Worm (Caenorhabditis elegans) whole organism, late embryonic: ENCODE data around the gene Y39A1A.10.

Experiments
- F13H6.1 ChIP-seq: sonication (generic microtip); optimal IDR thresholded peaks from 2 replicates; lab custom pipeline; 2016; ENCODE audit warnings: missing genetic modification characterization, missing compliant biosample characterization
- K02D7.2 ChIP-seq: sonication (generic microtip); optimal IDR thresholded peaks from 2 replicates; lab custom pipeline; 2017; ENCODE audit warnings: mild to moderate bottlenecking, missing genetic modification characterization, missing compliant biosample characterization
- ahr-1 ChIP-seq: sonication (generic microtip); optimal IDR thresholded peaks from 2 replicates; lab custom pipeline; 2016; ENCODE audit warnings: missing genetic modification characterization, missing compliant biosample characterization
- ceh-9 ChIP-seq: sonication (generic microtip); optimal IDR thresholded peaks from 2 replicates; lab custom pipeline; 2016; ENCODE audit warnings: mild to moderate bottlenecking, missing genetic modification characterization, inconsistent platforms, missing compliant biosample characterization
- elt-2 ChIP-seq: sonication (generic microtip); optimal IDR thresholded peaks from 2 replicates; lab custom pipeline; 2016; ENCODE audit warnings: missing genetic modification reagents, missing genetic modification characterization, missing compliant biosample characterization
- fkh-6 ChIP-seq: sonication (generic microtip); optimal IDR thresholded peaks from 2 replicates; lab custom pipeline; 2016; ENCODE audit warnings: missing genetic modification characterization, missing compliant biosample characterization
- lin-11 ChIP-seq: fragments of 200-800 bp; sonication (Bioruptor generic); optimal IDR thresholded peaks from 2 replicates; lab custom pipeline; 2018; ENCODE audit warnings: mild to moderate bottlenecking, missing genetic modification characterization, missing compliant biosample characterization
- nhr-11 ChIP-seq: fragments of 150-350 bp; optimal IDR thresholded peaks from 2 replicates; lab custom pipeline; 2014; ENCODE audit warnings: missing biosample characterization, missing genetic modification characterization
- pha-4 ChIP-seq: fragments of 150-350 bp; optimal IDR thresholded peaks from 2 replicates; lab custom pipeline; 2018; ENCODE audit warnings: missing biosample characterization, missing genetic modification reagents, missing genetic modification characterization
- ref-2 ChIP-seq: sonication (generic microtip); optimal IDR thresholded peaks from 2 replicates; lab custom pipeline; 2016; ENCODE audit warnings: missing genetic modification characterization, missing compliant biosample characterization
- tbx-2 ChIP-seq: sonication (generic microtip); optimal IDR thresholded peaks from 2 replicates; lab custom pipeline; 2016; ENCODE audit warnings: missing genetic modification characterization, missing compliant biosample characterization
- tbx-7 ChIP-seq: sonication (generic microtip); optimal IDR thresholded peaks from 2 replicates; lab custom pipeline; 2016; ENCODE audit warnings: missing genotype, missing genetic modification characterization, missing compliant biosample characterization
- unc-42 ChIP-seq: sonication (generic microtip); optimal IDR thresholded peaks from 2 replicates; lab custom pipeline; 2016; ENCODE audit warnings: missing genotype, missing genetic modification characterization, missing compliant biosample characterization
- unc-86 ChIP-seq: sonication (generic microtip); optimal IDR thresholded peaks from 2 replicates; lab custom pipeline; 2016; ENCODE audit warnings: missing genetic modification characterization, missing compliant biosample characterization

DNA sequence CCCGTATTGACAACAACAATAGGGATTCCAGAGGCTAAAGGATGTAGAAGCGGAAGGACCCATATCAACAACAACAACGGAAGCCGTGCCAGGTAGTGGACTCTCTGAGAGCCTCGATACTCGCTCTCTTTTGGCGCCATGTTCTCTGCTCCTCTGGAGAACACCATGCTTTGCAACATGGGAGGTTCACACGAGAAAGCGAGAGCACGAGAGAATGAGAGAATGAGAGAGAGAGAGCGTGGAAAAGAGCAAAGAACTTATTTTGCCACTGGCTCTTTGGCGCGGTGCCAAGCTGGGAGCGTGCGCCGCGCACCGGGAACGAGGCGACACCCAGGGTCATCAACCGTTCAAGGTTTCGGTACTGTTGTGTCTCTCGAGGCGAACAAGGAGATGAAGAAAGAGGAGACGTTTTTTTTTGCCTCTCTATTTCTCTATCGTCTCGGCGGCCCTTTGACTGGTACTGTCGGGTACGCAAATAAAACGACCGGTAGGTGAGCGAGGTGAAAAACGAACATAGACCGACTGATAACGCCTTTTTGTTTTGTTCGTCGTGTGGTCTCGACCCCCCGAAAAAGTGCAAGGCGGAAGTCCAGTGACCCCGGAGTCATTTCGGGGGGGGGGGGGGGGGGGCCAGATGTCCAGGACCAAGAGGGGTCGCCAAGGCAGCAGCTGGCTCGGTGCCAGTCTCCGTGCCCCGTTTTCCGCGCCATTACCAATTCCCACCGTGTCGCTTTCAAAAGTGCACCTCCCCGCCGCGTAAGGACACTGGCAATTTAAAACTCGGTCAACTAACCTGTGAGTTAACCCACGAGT is at the start of gene Y39A1A.10:
- TF ChIP-seq ref-2 (tag; lab: Kevin White, UChicago) (no peak), nhr-11 (tag; lab: Kevin White, UChicago) (no peak), unc-42 (tag; lab: Kevin White, UChicago) (no peak), K02D7.2 (tag; lab: Kevin White, UChicago) (no peak), lin-11 (no peak), unc-86 (tag; lab: Kevin White, UChicago) (no peak), ahr-1 (tag; lab: Kevin White, UChicago) (no peak), tbx-2 (tag; lab: Kevin White, UChicago) (peak; percentile 0), elt-2 (tag; lab: Kevin White, UChicago) (no peak), pha-4 (tag; lab: Kevin White, UChicago) (no peak), fkh-6 (tag; lab: Kevin White, UChicago) (no peak), ceh-9 (no peak), F13H6.1 (tag; lab: Kevin White, UChicago) (no peak), tbx-7 (no peak)
